Worm (Caenorhabditis elegans) whole organism, mixed stage, embryonic: Measurements from ENCODE around the gene fbxa-213.

ENCODE experiments used
- M03D4.4 ChIP-seq: sonication (generic microtip); optimal IDR thresholded peaks from 2 replicates; lab custom pipeline; 2017; ENCODE audit warnings: mild to moderate bottlenecking, missing genetic modification characterization, missing compliant biosample characterization
- ceh-43 ChIP-seq: fragments of 200-800 bp; sonication (Bioruptor generic); optimal IDR thresholded peaks from 2 replicates; lab custom pipeline; 2018; ENCODE audit warnings: mild to moderate bottlenecking, missing genetic modification characterization, moderate library complexity, missing compliant biosample characterization
- hlh-1 ChIP-seq: fragments of 150-350 bp; optimal IDR thresholded peaks from 2 replicates; lab custom pipeline; 2014; ENCODE audit warnings: missing biosample characterization, missing genetic modification reagents, missing genetic modification characterization
- lin-13 ChIP-seq: fragments of 150-350 bp; optimal IDR thresholded peaks from 2 replicates; lab custom pipeline; 2014; ENCODE audit warnings: missing biosample characterization, missing genetic modification characterization
- nhr-2 ChIP-seq: fragments of 150-350 bp; optimal IDR thresholded peaks from 2 replicates; lab custom pipeline; 2014; ENCODE audit warnings: missing biosample characterization, missing genetic modification characterization
- nhr-237 ChIP-seq: fragments of 150-350 bp; optimal IDR thresholded peaks from 2 replicates; lab custom pipeline; 2014; ENCODE audit warnings: missing biosample characterization, missing genetic modification characterization
- pha-4 ChIP-seq: fragments of 150-350 bp; optimal IDR thresholded peaks from 2 replicates; lab custom pipeline; 2018; ENCODE audit warnings: missing biosample characterization, missing genetic modification reagents, missing genetic modification characterization
- sem-2 ChIP-seq: fragments of 200-800 bp; sonication (Bioruptor generic); optimal IDR thresholded peaks from 2 replicates; lab custom pipeline; 2018; ENCODE audit warnings: mild to moderate bottlenecking, missing genetic modification characterization, missing compliant biosample characterization
- ztf-11 ChIP-seq: fragments of 150-350 bp; optimal IDR thresholded peaks from 2 replicates; lab custom pipeline; 2014; ENCODE audit warnings: missing biosample characterization, missing genetic modification characterization

- TF ChIP-seq nhr-237 (no peak), ztf-11 (tag; lab: Kevin White, UChicago) (no peak), hlh-1 (no peak), nhr-2 (tag; lab: Kevin White, UChicago) (no peak), pha-4 (no peak), sem-2 (no peak), M03D4.4 (tag; lab: Kevin White, UChicago) (no peak), ceh-43 (GFP tag; lab: Kevin White, UChicago) (no peak), lin-13 (tag; lab: Kevin White, UChicago) (no peak)
These were observed 23.7 kb upstream of the fbxa-213 start, which contains the start of gene Y51A2A.12 for ce11 chrV:18292295-18292694.
